Worm (Caenorhabditis elegans) whole organism, L4 larva: ENCODE results near the gene Y48C3A.18.

Experiments
- F10B5.3 ChIP-seq: sonication (generic microtip); optimal IDR thresholded peaks from 2 replicates; lab custom pipeline; 2016; ENCODE audit warnings: mild to moderate bottlenecking, missing genetic modification characterization, missing compliant biosample characterization
- F37D6.2 ChIP-seq: sonication (generic microtip); optimal IDR thresholded peaks from 2 replicates; lab custom pipeline; 2016; ENCODE audit warnings: mild to moderate bottlenecking, missing genetic modification characterization, missing compliant biosample characterization
- F44E2.7 ChIP-seq: fragments of 200-800 bp; sonication (Bioruptor generic); IDR thresholded peaks from 2 replicates; pipeline ENCODE4 v2.1.2; 2022; ENCODE audit warnings: missing genetic modification characterization, missing compliant biosample characterization
- F49E8.2 ChIP-seq: sonication (generic microtip); optimal IDR thresholded peaks from 2 replicates; lab custom pipeline; 2016; ENCODE audit warnings: missing compliant biosample characterization, mild to moderate bottlenecking, missing genetic modification characterization, borderline replicate concordance
- T20F7.1 ChIP-seq: fragments of 200-800 bp; sonication (Bioruptor generic); optimal IDR thresholded peaks from 2 replicates; lab custom pipeline; 2018; ENCODE audit warnings: mild to moderate bottlenecking, missing genetic modification characterization, missing compliant biosample characterization
- T26A8.4 ChIP-seq: fragments of 200-800 bp; sonication (Bioruptor generic); IDR thresholded peaks from 2 replicates; pipeline ENCODE4 v1.3.6; 2022; ENCODE audit warnings: missing genetic modification characterization, missing compliant biosample characterization
- Y105C5A.15 ChIP-seq: fragments of 200-800 bp; sonication (Bioruptor generic); IDR thresholded peaks from 2 replicates; pipeline ENCODE4 v1.3.6; 2022; ENCODE audit warnings: missing genetic modification characterization, missing compliant biosample characterization
- Y48G9A.11 ChIP-seq: fragments of 200-800 bp; sonication (Bioruptor generic); IDR thresholded peaks from 2 replicates; pipeline ENCODE4 v1.3.6; 2022; ENCODE audit warnings: missing genetic modification reagents, missing genetic modification characterization, missing compliant biosample characterization
- Y5F2A.4 ChIP-seq: fragments of 200-800 bp; sonication (Bioruptor generic); optimal IDR thresholded peaks from 2 replicates; lab custom pipeline; 2018; ENCODE audit warnings: mild to moderate bottlenecking, missing genetic modification characterization, missing compliant biosample characterization
- Y75B8A.6 ChIP-seq: fragments of 200-800 bp; sonication (Bioruptor generic); IDR thresholded peaks from 2 replicates; pipeline ENCODE4 v1.3.6; 2022; ENCODE audit warnings: missing genetic modification reagents, missing genetic modification characterization, missing compliant biosample characterization
- arid-1 ChIP-seq: fragments of 200-800 bp; sonication (Bioruptor generic); conservative IDR thresholded peaks from 2 replicates; pipeline ENCODE4 v1.3.6; 2022; ENCODE audit warnings: missing genetic modification reagents, missing genetic modification characterization, missing compliant biosample characterization
- attf-4 ChIP-seq: sonication (generic microtip); optimal IDR thresholded peaks from 3 replicates; lab custom pipeline; 2017; ENCODE audit warnings: missing biosample characterization, missing genetic modification characterization
- ceh-20 ChIP-seq: fragments of 200-800 bp; sonication (Bioruptor generic); IDR thresholded peaks from 2 replicates; pipeline ENCODE4 v1.3.6; 2022; ENCODE audit warnings: missing genetic modification reagents, missing genetic modification characterization, missing compliant biosample characterization
- ceh-44 ChIP-seq: fragments of 200-800 bp; sonication (Bioruptor generic); IDR thresholded peaks from 2 replicates; pipeline ENCODE4 v1.3.6; 2022; ENCODE audit warnings: missing genetic modification reagents, missing genetic modification characterization, missing compliant biosample characterization
- dmd-6 ChIP-seq: fragments of 200-800 bp; sonication (Bioruptor generic); IDR thresholded peaks from 2 replicates; pipeline ENCODE4 v1.3.6; 2022; ENCODE audit warnings: missing genetic modification reagents, missing genetic modification characterization, missing compliant biosample characterization
- dmd-8 ChIP-seq: fragments of 200-800 bp; sonication (Bioruptor generic); IDR thresholded peaks from 2 replicates; pipeline ENCODE4 v1.3.6; 2022; ENCODE audit warnings: missing genetic modification characterization, missing compliant biosample characterization
- dpl-1 ChIP-seq: fragments of 150-350 bp; optimal IDR thresholded peaks from 2 replicates; lab custom pipeline; 2014; ENCODE audit warnings: missing biosample characterization, missing genetic modification reagents, missing genetic modification characterization
- duxl-1 ChIP-seq: sonication (generic microtip); optimal IDR thresholded peaks from 2 replicates; lab custom pipeline; 2016; ENCODE audit warnings: mild to moderate bottlenecking, missing genetic modification characterization, moderate library complexity, missing compliant biosample characterization; ENCODE audit not compliant: poor library complexity
- dve-1 ChIP-seq: sonication (generic microtip); optimal IDR thresholded peaks from 2 replicates; lab custom pipeline; 2017; ENCODE audit warnings: antibody characterized with exemption, mild to moderate bottlenecking, missing genetic modification characterization, missing compliant biosample characterization; ENCODE audit not compliant: insufficient read depth
- egl-43 ChIP-seq: fragments of 200-800 bp; sonication (Bioruptor generic); IDR thresholded peaks from 2 replicates; pipeline ENCODE4 v1.3.6; 2022; ENCODE audit warnings: missing genetic modification reagents, missing genetic modification characterization, missing compliant biosample characterization
- hlh-11 ChIP-seq: fragments of 200-800 bp; sonication (Bioruptor generic); optimal IDR thresholded peaks from 2 replicates; lab custom pipeline; 2018; ENCODE audit warnings: mild to moderate bottlenecking, missing genetic modification characterization, missing compliant biosample characterization
- lim-7 ChIP-seq: fragments of 200-800 bp; sonication (Bioruptor generic); IDR thresholded peaks from 2 replicates; pipeline ENCODE4 v1.3.6; 2022; ENCODE audit warnings: missing genetic modification characterization, missing compliant biosample characterization
- lin-1 ChIP-seq: fragments of 200-800 bp; sonication (Bioruptor generic); IDR thresholded peaks from 2 replicates; pipeline ENCODE4 v1.3.6; 2022; ENCODE audit warnings: missing genetic modification reagents, missing genetic modification characterization, missing compliant biosample characterization
- lin-15B ChIP-seq: fragments of 150-350 bp; sonication (generic microtip); optimal IDR thresholded peaks from 3 replicates; lab custom pipeline; 2014; ENCODE audit warnings: missing biosample characterization, missing genetic modification characterization
- lin-38 ChIP-seq: fragments of 200-800 bp; sonication (Bioruptor generic); IDR thresholded peaks from 2 replicates; pipeline ENCODE4 v1.3.6; 2022; ENCODE audit warnings: missing genetic modification reagents, missing genetic modification characterization, missing compliant biosample characterization
- lin-39 ChIP-seq: fragments of 150-350 bp; optimal IDR thresholded peaks from 2 replicates; lab custom pipeline; 2014; ENCODE audit warnings: missing biosample characterization, missing genetic modification reagents, missing genetic modification characterization
- lsy-2 ChIP-seq, 2 experiments: fragments of 150-350 bp in 1 of 2; sonication (generic microtip) in 1 of 2; optimal IDR thresholded peaks; 2 replicates each; lab custom pipeline; 2014 to 2017; ENCODE audit warnings: missing biosample characterization in 2 of 2, missing genetic modification characterization in 2 of 2
- madf-5 ChIP-seq, 2 experiments: fragments of 200-800 bp; sonication (Bioruptor generic); IDR thresholded peaks; 2 replicates each; pipeline ENCODE4 v1.3.6; 2022; ENCODE audit warnings: missing compliant biosample characterization in 2 of 2, missing genetic modification characterization in 2 of 2
- mes-2 ChIP-seq: sonication (generic microtip); optimal IDR thresholded peaks from 2 replicates; lab custom pipeline; 2016; ENCODE audit warnings: missing genotype, mild to moderate bottlenecking, missing genetic modification characterization, missing compliant biosample characterization; ENCODE audit not compliant: poor library complexity, severe bottlenecking
- nhr-10 ChIP-seq: fragments of 150-350 bp; optimal IDR thresholded peaks from 2 replicates; lab custom pipeline; 2014; ENCODE audit warnings: missing biosample characterization, missing genetic modification characterization
- nhr-28 ChIP-seq: fragments of 150-350 bp; optimal IDR thresholded peaks from 2 replicates; lab custom pipeline; 2014; ENCODE audit warnings: missing biosample characterization, missing genetic modification characterization
- nhr-41 ChIP-seq: fragments of 200-800 bp; sonication (Bioruptor generic); IDR thresholded peaks from 2 replicates; pipeline ENCODE4 v1.3.6; 2022; ENCODE audit warnings: missing genetic modification reagents, missing genetic modification characterization, missing compliant biosample characterization
- nhr-42 ChIP-seq: fragments of 200-800 bp; sonication (Bioruptor generic); IDR thresholded peaks from 2 replicates; pipeline ENCODE4 v1.3.6; 2022; ENCODE audit warnings: missing genetic modification characterization, missing compliant biosample characterization
- nhr-48 ChIP-seq: sonication (generic microtip); optimal IDR thresholded peaks from 2 replicates; lab custom pipeline; 2016; ENCODE audit warnings: mild to moderate bottlenecking, missing genetic modification characterization, missing compliant biosample characterization
- nhr-77 ChIP-seq: fragments of 150-350 bp; optimal IDR thresholded peaks from 2 replicates; lab custom pipeline; 2014; ENCODE audit warnings: missing biosample characterization, missing genetic modification characterization
- rbr-2 ChIP-seq: sonication (generic microtip); optimal IDR thresholded peaks from 2 replicates; lab custom pipeline; 2016; ENCODE audit warnings: missing genotype, missing genetic modification characterization, missing compliant biosample characterization
- saeg-2 ChIP-seq: fragments of 200-800 bp; sonication (Bioruptor generic); IDR thresholded peaks from 2 replicates; pipeline ENCODE4 v1.3.6; 2022; ENCODE audit warnings: missing genetic modification reagents, missing genetic modification characterization, missing compliant biosample characterization
- sdz-12 ChIP-seq: fragments of 200-800 bp; sonication (Bioruptor generic); optimal IDR thresholded peaks from 2 replicates; lab custom pipeline; 2018; ENCODE audit warnings: mild to moderate bottlenecking, missing genetic modification characterization, missing compliant biosample characterization
- set-16 ChIP-seq: fragments of 200-800 bp; sonication (Bioruptor generic); IDR thresholded peaks from 2 replicates; pipeline ENCODE4 v1.3.6; 2022; ENCODE audit warnings: missing genetic modification reagents, missing genetic modification characterization, missing compliant biosample characterization
- tag-97 ChIP-seq: fragments of 200-800 bp; sonication (Bioruptor generic); IDR thresholded peaks from 2 replicates; pipeline ENCODE4 v1.3.6; 2022; ENCODE audit warnings: missing genetic modification characterization, missing compliant biosample characterization
- unc-39 ChIP-seq: sonication (generic microtip); optimal IDR thresholded peaks from 2 replicates; lab custom pipeline; 2017; ENCODE audit warnings: missing biosample characterization, missing genetic modification characterization
- vab-7 ChIP-seq: fragments of 200-800 bp; sonication (Bioruptor generic); IDR thresholded peaks from 2 replicates; pipeline ENCODE4 v1.3.6; 2022; ENCODE audit warnings: missing genetic modification reagents, missing genetic modification characterization, missing compliant biosample characterization
- zfp-2 ChIP-seq: sonication (generic microtip); optimal IDR thresholded peaks from 2 replicates; lab custom pipeline; 2016; ENCODE audit warnings: mild to moderate bottlenecking, missing genetic modification characterization, missing compliant biosample characterization
- ztf-11 ChIP-seq: fragments of 150-350 bp; optimal IDR thresholded peaks from 2 replicates; lab custom pipeline; 2014; ENCODE audit warnings: missing biosample characterization, missing genetic modification characterization
- ztf-7 ChIP-seq: fragments of 150-350 bp; optimal IDR thresholded peaks from 2 replicates; lab custom pipeline; 2014; ENCODE audit warnings: missing biosample characterization, missing genetic modification characterization

Y48C3A.18 gene

DNA sequence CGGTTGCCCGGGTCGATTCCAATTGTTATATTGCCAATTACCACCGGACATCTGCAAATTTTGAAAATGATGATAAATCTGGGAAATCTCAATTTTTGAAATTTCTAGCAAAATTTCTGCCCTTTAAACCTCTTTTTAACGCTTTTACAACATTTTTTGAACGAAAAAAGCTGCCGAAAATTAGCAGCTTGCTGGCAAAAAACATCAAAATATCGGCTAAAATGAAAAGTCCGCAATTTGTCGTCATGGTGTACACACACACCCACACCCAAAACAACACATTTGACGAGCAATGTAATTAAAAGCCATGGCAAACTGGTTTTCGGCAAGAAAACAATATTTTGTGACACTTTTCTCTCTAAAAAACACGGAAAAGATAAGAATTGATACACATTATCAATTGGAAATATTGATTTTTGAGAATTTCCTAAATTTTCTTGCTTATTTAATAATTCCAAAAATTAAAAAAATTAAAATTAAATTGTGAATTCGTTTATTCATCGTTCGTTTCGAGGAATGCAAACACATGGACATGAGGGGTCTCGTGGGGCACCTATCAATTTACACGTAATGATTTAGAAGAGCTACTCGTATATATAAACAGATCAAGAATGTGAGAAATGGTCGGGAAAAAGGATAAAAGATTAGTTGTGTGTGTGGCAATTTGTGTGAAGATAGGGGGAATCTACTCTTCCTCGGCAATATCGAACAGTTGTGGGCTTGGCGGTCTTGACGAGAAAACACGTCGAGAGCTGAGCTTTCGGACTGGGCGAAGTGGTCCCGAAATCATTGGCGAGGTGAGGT lies 48.4 kb downstream of the Y48C3A.18 start, which contains the start of gene pqn-27 (continued):
- TF ChIP-seq nhr-28 (tag; lab: Kevin White, UChicago) (peak; percentile 77), mes-2 (tag; lab: Kevin White, UChicago) (peak; percentile 70), Y75B8A.6 (GFP tag; lab: Robert Waterston, UW) (peak; percentile 34; the same call in 1 of the 2 replicates), ceh-20 (GFP tag; lab: Robert Waterston, UW) (peak; percentile 81), lin-39 (no peak), Y5F2A.4 (GFP tag; lab: Kevin White, UChicago) (no peak), madf-5 (GFP tag; IDR thresholded peaks at IDR 0.05; lab: Robert Waterston, UW) (no peak)
- TF ChIP-seq, all 104 proteins: peak for 50

- TF ChIP-seq ceh-44 (GFP tag; lab: Robert Waterston, UW), result no peak
- no peak for TF ChIP-seq F37D6.2
- peak; percentile 98 for TF ChIP-seq hlh-11 (tag; lab: Kevin White, UChicago)
- TF ChIP-seq saeg-2 (GFP tag; lab: Robert Waterston, UW), result peak; percentile 75; the same call in 1 of the 2 replicates
- 0 out of 2 replicates have a peak, but pooled peaks have one; percentile 35 for TF ChIP-seq arid-1 (GFP tag; lab: Robert Waterston, UW)
- peak; percentile 33 for TF ChIP-seq duxl-1 (tag; lab: Kevin White, UChicago)
- peak; percentile 42; the same call in 1 of the 2 replicates for TF ChIP-seq nhr-42 (GFP tag; lab: Robert Waterston, UW)
- TF ChIP-seq egl-43 (GFP tag; lab: Robert Waterston, UW), result no peak
- no peak for TF ChIP-seq attf-4 (tag; lab: Kevin White, UChicago)
- peak; percentile 68 for TF ChIP-seq nhr-77
- TF ChIP-seq T26A8.4 (GFP tag; lab: Robert Waterston, UW), result peak; percentile 58; the same call in 1 of the 2 replicates
- no peak for TF ChIP-seq Y105C5A.15 (GFP tag; lab: Robert Waterston, UW)
- TF ChIP-seq nhr-48 (tag; lab: Kevin White, UChicago), result peak; percentile 99
- TF ChIP-seq dmd-8 (GFP tag; lab: Robert Waterston, UW), result no peak; the same call in 1 of the 2 replicates
- TF ChIP-seq tag-97 (GFP tag; lab: Robert Waterston, UW), result no peak
- TF ChIP-seq vab-7, result no peak
- no peak for TF ChIP-seq unc-39 (tag; lab: Kevin White, UChicago)
- TF ChIP-seq rbr-2, result peak; percentile 37
- peak; percentile 16 to 60 for TF ChIP-seq lsy-2 (tag; optimal IDR thresholded peaks at IDR 0.05; lab: Kevin White, UChicago)
- TF ChIP-seq sdz-12 (GFP tag; lab: Kevin White, UChicago), result no peak
- TF ChIP-seq zfp-2 (tag; lab: Kevin White, UChicago), result no peak
- no peak for TF ChIP-seq F44E2.7 (GFP tag; lab: Robert Waterston, UW)
- TF ChIP-seq Y5F2A.4 (GFP tag; lab: Kevin White, UChicago), result no peak
- TF ChIP-seq lin-38 (GFP tag; lab: Robert Waterston, UW), result peak; percentile 51
- TF ChIP-seq T20F7.1 (GFP tag; lab: Kevin White, UChicago), result peak; percentile 72
- TF ChIP-seq nhr-10 (tag; lab: Kevin White, UChicago), result peak; percentile 92
- TF ChIP-seq set-16 (GFP tag; lab: Robert Waterston, UW), result peak; percentile 49; the same call in 1 of the 2 replicates
- no peak for TF ChIP-seq F49E8.2 (tag; lab: Kevin White, UChicago)
- no peak for TF ChIP-seq lin-15B (tag; lab: Kevin White, UChicago)
- TF ChIP-seq ztf-7 (tag; lab: Kevin White, UChicago), result no peak
- no peak for TF ChIP-seq nhr-41 (GFP tag; lab: Robert Waterston, UW)
- TF ChIP-seq dve-1, result peak; percentile 95
- no peak for TF ChIP-seq F10B5.3 (tag; lab: Kevin White, UChicago)
- no peak for TF ChIP-seq ztf-11
- peak; percentile 89 for TF ChIP-seq nhr-28 (tag; lab: Kevin White, UChicago)
- no peak; the same call in 1 of the 2 replicates for TF ChIP-seq Y75B8A.6 (GFP tag; lab: Robert Waterston, UW)
- peak; percentile 25 for TF ChIP-seq dpl-1 (GFP tag; lab: Kevin White, UChicago)
- TF ChIP-seq Y48G9A.11 (GFP tag; lab: Robert Waterston, UW), result no peak
- TF ChIP-seq dmd-6 (GFP tag; lab: Robert Waterston, UW), result peak; percentile 99
- peak; percentile 64 for TF ChIP-seq lin-1 (GFP tag; lab: Robert Waterston, UW)
- TF ChIP-seq lim-7 (GFP tag; lab: Robert Waterston, UW), result no peak
These were observed 49.4 kb downstream of the Y48C3A.18 start for ce11 chrII:13461604-13462375.
